Worm (Caenorhabditis elegans): ENCODE measurements around the gene R10D12.1.

The R10D12.1 gene

ce11 chrV:13949010-13949409 lies 14.6 kb upstream of the R10D12.1 start, which contains the start of gene R10D12.6:
R10D12.6 (plus strand) TSS chrV:13949310.
- no peak for TF ChIP-seq let-607 (tag; optimal IDR thresholded peaks at IDR 0.05)
- no peak for TF ChIP-seq F52B5.7 (tag; optimal IDR thresholded peaks at IDR 0.05)

ce11 chrV:13946385-13947019 lies 12.1 kb upstream of the R10D12.1 start, which contains the start of the genes srx-10 and clec-226:
srx-10 (minus strand) TSS chrV:13946485.
clec-226 (plus strand) TSS chrV:13946969.
- TF ChIP-seq attf-5 (GFP tag; optimal IDR thresholded peaks at IDR 0.05) (no peak), T26A5.8 (tag; optimal IDR thresholded peaks at IDR 0.05) (no peak), D2030.7 (GFP tag; IDR thresholded peaks at IDR 0.05) (no peak), lin-54 (GFP tag; optimal IDR thresholded peaks at IDR 0.05) (no peak), let-526 (GFP tag; IDR thresholded peaks at IDR 0.05) (no peak), bed-2 (GFP tag; IDR thresholded peaks at IDR 0.05) (no peak), C06A6.2 (GFP tag; conservative IDR thresholded peaks at IDR 0.05) (no peak), nfya-1 (tag; optimal IDR thresholded peaks at IDR 0.05; ENCODE audit: borderline replicate concordance, insufficient read depth) (no peak), ceh-100 (GFP tag; IDR thresholded peaks at IDR 0.05) (no peak), ztf-28 (GFP tag; IDR thresholded peaks at IDR 0.05) (no peak), mes-4 (tag; optimal IDR thresholded peaks at IDR 0.05) (no peak), snpc-4 (GFP tag; optimal IDR thresholded peaks at IDR 0.05) (no peak), snpc-4 (tag; optimal IDR thresholded peaks at IDR 0.05) (no peak), ztf-6 (GFP tag; IDR thresholded peaks at IDR 0.05) (no peak), lir-1 (GFP tag; conservative IDR thresholded peaks at IDR 0.05) (no peak), die-1 (tag; optimal IDR thresholded peaks at IDR 0.05) (no peak), madf-3 (GFP tag; IDR thresholded peaks at IDR 0.05) (no peak), fkh-3 (tag; optimal IDR thresholded peaks at IDR 0.05) (no peak), ceh-91 (GFP tag; IDR thresholded peaks at IDR 0.05) (no peak)

- TF ChIP-seq B0035.1 (tag; optimal IDR thresholded peaks at IDR 0.05) (no peak), nfya-1 (tag; optimal IDR thresholded peaks at IDR 0.05; ENCODE audit: borderline replicate concordance, insufficient read depth) (no peak)
Measured at ce11 chrV:13942082-13942481, 7.6 kb upstream of the R10D12.1 start, which contains the start of gene dpr-1. dpr-1 (minus strand) TSS chrV:13942182.

ce11 chrV:13936850-13937249 lies 2.4 kb upstream of the R10D12.1 start, which contains the start of gene srw-145:
srw-145 (plus strand) TSS chrV:13937150.
- TF ChIP-seq dpl-1 (GFP tag; optimal IDR thresholded peaks at IDR 0.05) (no peak), him-1 (tag; optimal IDR thresholded peaks at IDR 0.05) (no peak), B0261.1 (tag; optimal IDR thresholded peaks at IDR 0.05) (no peak), ama-1 (optimal IDR thresholded peaks at IDR 0.05) (no peak), ama-1 (GFP tag; optimal IDR thresholded peaks at IDR 0.05) (no peak), hlh-26 (GFP tag; conservative IDR thresholded peaks at IDR 0.05) (no peak), snpc-1.1 (tag; optimal IDR thresholded peaks at IDR 0.05; ENCODE audit: insufficient read depth) (no peak), F33H1.4 (GFP tag; IDR thresholded peaks at IDR 0.05) (no peak), F49E8.2 (tag; optimal IDR thresholded peaks at IDR 0.05; ENCODE audit: insufficient read depth) (no peak), K11D2.4 (GFP tag; IDR thresholded peaks at IDR 0.05) (no peak), tbp1 (GFP tag; optimal IDR thresholded peaks at IDR 0.05) (no peak), die-1 (tag; optimal IDR thresholded peaks at IDR 0.05) (no peak), somi-1 (GFP tag; optimal IDR thresholded peaks at IDR 0.05) (no peak), C17E4.6 (GFP tag; IDR thresholded peaks at IDR 0.05) (no peak), mes-4 (tag; optimal IDR thresholded peaks at IDR 0.05) (no peak), lin-26 (GFP tag; IDR thresholded peaks at IDR 0.05) (no peak), D2030.7 (GFP tag; IDR thresholded peaks at IDR 0.05) (no peak), fkh-3 (tag; optimal IDR thresholded peaks at IDR 0.05) (no peak), aptf-3 (GFP tag; IDR thresholded peaks at IDR 0.05) (no peak)
